Worm (Caenorhabditis elegans): ENCODE data around the gene tbx-34.

ce11 chrIII:11188132-11188531, 29.9 kb downstream of the tbx-34 start:
- TF ChIP-seq ama-1 (optimal IDR thresholded peaks at IDR 0.05) (no peak), sea-1 (GFP tag; conservative IDR thresholded peaks at IDR 0.05) (no peak), B0310.2 (tag; optimal IDR thresholded peaks at IDR 0.05) (no peak), scrt-1 (GFP tag; IDR thresholded peaks at IDR 0.05) (no peak), ceh-36 (tag; optimal IDR thresholded peaks at IDR 0.05) (no peak), F13C5.2 (tag; optimal IDR thresholded peaks at IDR 0.05) (no peak), flt-1 (GFP tag; IDR thresholded peaks at IDR 0.05) (no peak), hmbx-1 (tag; optimal IDR thresholded peaks at IDR 0.05) (no peak)
